Worm (Caenorhabditis elegans) whole organism, L3 larva: ENCODE data around the gene dhp-2.

Experiments
- fkh-2 ChIP-seq: fragments of 150-350 bp; optimal IDR thresholded peaks from 2 replicates; lab custom pipeline; 2014; ENCODE audit warnings: missing biosample characterization, missing genetic modification reagents, missing genetic modification characterization
- lin-39 ChIP-seq: fragments of 150-350 bp; optimal IDR thresholded peaks from 2 replicates; lab custom pipeline; 2018; ENCODE audit warnings: missing biosample characterization, missing genetic modification reagents, missing genetic modification characterization
- nhr-11 ChIP-seq: fragments of 150-350 bp; optimal IDR thresholded peaks from 2 replicates; lab custom pipeline; 2014; ENCODE audit warnings: missing biosample characterization, missing genetic modification characterization
- snpc-4 ChIP-seq: fragments of 150-350 bp; optimal IDR thresholded peaks from 2 replicates; lab custom pipeline; 2014; ENCODE audit warnings: missing biosample characterization, missing genetic modification characterization

DNA sequence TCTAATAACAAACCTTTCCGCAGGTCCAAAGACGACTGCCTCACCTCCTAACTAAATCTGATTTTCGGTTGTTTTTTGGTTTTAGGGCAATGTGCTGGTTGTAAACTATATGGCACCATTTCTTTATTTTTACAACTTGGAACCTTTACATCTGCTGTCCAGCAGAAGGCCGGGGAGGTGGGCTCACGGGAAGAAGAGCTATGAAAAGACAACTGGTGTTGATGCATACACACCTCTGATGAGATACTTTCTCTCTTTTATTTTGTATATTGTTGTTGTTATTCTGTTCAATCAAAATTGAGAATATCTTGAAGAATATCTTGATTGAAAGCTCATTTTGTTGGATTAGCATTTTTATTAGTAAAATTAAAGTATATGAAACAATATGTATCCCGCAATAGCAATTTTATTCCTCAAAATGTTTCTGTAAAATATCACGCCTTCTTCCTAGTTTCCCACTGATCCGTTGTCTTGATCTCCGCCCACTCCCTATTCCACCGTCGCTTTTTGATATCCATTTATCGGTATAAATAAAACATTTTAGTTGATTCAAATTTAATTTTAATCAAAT lies at the start of gene dhp-2:
- TF ChIP-seq snpc-4 (tag; lab: Kevin White, UChicago) (no peak), fkh-2 (tag; lab: Kevin White, UChicago) (no peak), nhr-11 (tag; lab: Kevin White, UChicago) (no peak), lin-39 (tag; lab: Kevin White, UChicago) (no peak)
